Worm (Caenorhabditis elegans) whole organism, early embryonic: ENCODE measurements around the gene F20B10.3.
"Not testable (repeated sequence)": the region's sequence is repeated elsewhere in the genome, so short reads cannot be mapped to it uniquely, and the experiment has no call there.

Experiments used
- B0310.2 ChIP-seq: sonication (generic microtip); optimal IDR thresholded peaks from 2 replicates; lab custom pipeline; 2016; ENCODE audit warnings: mild to moderate bottlenecking, missing genetic modification characterization, missing compliant biosample characterization
- F13C5.2 ChIP-seq: sonication (generic microtip); optimal IDR thresholded peaks from 2 replicates; lab custom pipeline; 2017; ENCODE audit warnings: mild to moderate bottlenecking, missing genetic modification characterization, inconsistent platforms, missing compliant biosample characterization
- aly-1 ChIP-seq: sonication (generic microtip); optimal IDR thresholded peaks from 2 replicates; lab custom pipeline; 2016; ENCODE audit warnings: missing genetic modification characterization, missing compliant biosample characterization
- ama-1 ChIP-seq: fragments of 150-350 bp; optimal IDR thresholded peaks from 2 replicates; lab custom pipeline; 2014
- ceh-13 ChIP-seq: fragments of 200-800 bp; sonication (Bioruptor generic); optimal IDR thresholded peaks from 2 replicates; lab custom pipeline; 2018; ENCODE audit warnings: mild to moderate bottlenecking, missing genetic modification characterization, missing compliant biosample characterization
- ceh-36 ChIP-seq: sonication (generic microtip); optimal IDR thresholded peaks from 2 replicates; lab custom pipeline; 2016; ENCODE audit warnings: missing genetic modification characterization, inconsistent platforms, missing compliant biosample characterization
- ets-7 ChIP-seq: sonication (generic microtip); optimal IDR thresholded peaks from 2 replicates; lab custom pipeline; 2016; ENCODE audit warnings: missing genotype, missing genetic modification characterization, missing compliant biosample characterization
- flt-1 ChIP-seq: fragments of 200-800 bp; sonication (Bioruptor generic); IDR thresholded peaks from 2 replicates; pipeline ENCODE4 v1.3.6; 2022; ENCODE audit warnings: missing genetic modification characterization, missing compliant biosample characterization
- hmbx-1 ChIP-seq: sonication (generic microtip); optimal IDR thresholded peaks from 2 replicates; lab custom pipeline; 2016; ENCODE audit warnings: mild to moderate bottlenecking, missing genetic modification characterization, missing compliant biosample characterization
- hmg-4 ChIP-seq: fragments of 200-800 bp; sonication (Bioruptor generic); optimal IDR thresholded peaks from 2 replicates; lab custom pipeline; 2018; ENCODE audit warnings: mild to moderate bottlenecking, missing genetic modification characterization, missing compliant biosample characterization
- hnd-1 ChIP-seq: sonication (generic microtip); optimal IDR thresholded peaks from 2 replicates; lab custom pipeline; 2016; ENCODE audit warnings: missing genetic modification characterization, missing compliant biosample characterization
- pes-1 ChIP-seq: fragments of 200-800 bp; sonication (Bioruptor generic); IDR thresholded peaks from 2 replicates; pipeline ENCODE4 v1.3.6; 2022; ENCODE audit warnings: missing genetic modification reagents, missing genetic modification characterization, missing compliant biosample characterization
- scrt-1 ChIP-seq: fragments of 200-800 bp; sonication (Bioruptor generic); IDR thresholded peaks from 2 replicates; pipeline ENCODE4 v1.3.6; 2022; ENCODE audit warnings: missing genetic modification characterization, missing compliant biosample characterization
- sea-1 ChIP-seq: fragments of 200-800 bp; sonication (Bioruptor generic); conservative IDR thresholded peaks from 2 replicates; pipeline ENCODE4 v1.3.6; 2022; ENCODE audit warnings: missing genetic modification characterization, missing compliant biosample characterization
- tbx-11 ChIP-seq: fragments of 200-800 bp; sonication (Bioruptor generic); IDR thresholded peaks from 2 replicates; pipeline ENCODE4 v1.3.6; 2022; ENCODE audit warnings: missing genetic modification characterization, missing compliant biosample characterization
- tbx-37 ChIP-seq: fragments of 200-800 bp; sonication (Bioruptor generic); conservative IDR thresholded peaks from 2 replicates; pipeline ENCODE4 v1.3.6; 2022; ENCODE audit warnings: missing genetic modification reagents, missing genetic modification characterization, missing compliant biosample characterization
- tra-4 ChIP-seq: sonication (generic microtip); optimal IDR thresholded peaks from 2 replicates; lab custom pipeline; 2017; ENCODE audit warnings: missing genetic modification characterization, missing compliant biosample characterization

The F20B10.3 gene

DNA sequence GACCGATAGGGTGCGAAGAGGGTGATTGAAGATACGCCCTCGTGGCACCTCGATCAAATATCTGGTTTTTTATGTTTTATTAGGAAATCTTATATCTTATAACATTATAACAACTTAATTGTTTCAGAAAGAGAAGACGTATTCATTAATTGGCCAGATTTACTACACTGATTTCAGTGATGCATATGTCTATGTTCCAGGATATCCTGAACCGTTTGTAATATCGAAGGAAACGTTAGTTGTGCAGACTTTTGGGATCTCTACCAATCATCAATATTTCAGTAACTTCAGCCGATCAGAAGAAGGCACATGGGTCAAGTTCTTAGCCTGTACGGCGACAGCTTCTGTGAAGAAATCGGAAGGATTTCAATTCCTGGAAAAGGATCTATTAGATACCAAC, 7.6 kb upstream of the F20B10.3 start:
- TF ChIP-seq tra-4 (tag; lab: Kevin White, UChicago), result no peak
- no peak for TF ChIP-seq pes-1 (GFP tag; lab: Robert Waterston, UW)
- TF ChIP-seq tbx-37, result no peak
- TF ChIP-seq ceh-36, result no peak
- TF ChIP-seq ceh-13 (GFP tag; lab: Kevin White, UChicago), result no peak
- no peak for TF ChIP-seq hnd-1 (tag; lab: Kevin White, UChicago)
- TF ChIP-seq aly-1 (tag; lab: Kevin White, UChicago), result no peak
- no peak for TF ChIP-seq scrt-1 (GFP tag; lab: Robert Waterston, UW)
- no peak for TF ChIP-seq ets-7 (tag; lab: Kevin White, UChicago)
- no peak for TF ChIP-seq hmbx-1 (tag; lab: Kevin White, UChicago)
- TF ChIP-seq B0310.2 (tag; lab: Kevin White, UChicago), result no peak

DNA sequence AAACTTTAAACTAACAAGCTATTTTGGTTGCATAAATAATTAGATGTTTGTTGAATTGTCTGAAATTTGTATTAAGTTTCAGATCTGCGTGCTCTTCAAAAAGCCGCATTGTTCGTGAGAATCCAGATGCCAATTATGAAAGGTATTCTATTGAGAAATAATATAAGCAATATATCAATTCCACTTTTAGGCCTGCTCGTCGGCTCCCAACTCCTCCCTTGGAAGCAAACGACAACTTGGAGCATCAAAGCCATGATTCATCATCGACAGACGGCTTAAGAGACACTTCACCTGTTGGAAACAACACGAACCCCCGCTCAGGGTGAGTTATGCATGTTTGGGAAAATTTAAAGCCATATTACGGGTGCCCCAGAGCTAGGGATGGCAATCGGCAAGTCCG, 5.3 kb upstream of the F20B10.3 start:
- TF ChIP-seq tra-4 (tag; lab: Kevin White, UChicago), result no peak
- no peak for TF ChIP-seq sea-1 (GFP tag; lab: Robert Waterston, UW)

DNA sequence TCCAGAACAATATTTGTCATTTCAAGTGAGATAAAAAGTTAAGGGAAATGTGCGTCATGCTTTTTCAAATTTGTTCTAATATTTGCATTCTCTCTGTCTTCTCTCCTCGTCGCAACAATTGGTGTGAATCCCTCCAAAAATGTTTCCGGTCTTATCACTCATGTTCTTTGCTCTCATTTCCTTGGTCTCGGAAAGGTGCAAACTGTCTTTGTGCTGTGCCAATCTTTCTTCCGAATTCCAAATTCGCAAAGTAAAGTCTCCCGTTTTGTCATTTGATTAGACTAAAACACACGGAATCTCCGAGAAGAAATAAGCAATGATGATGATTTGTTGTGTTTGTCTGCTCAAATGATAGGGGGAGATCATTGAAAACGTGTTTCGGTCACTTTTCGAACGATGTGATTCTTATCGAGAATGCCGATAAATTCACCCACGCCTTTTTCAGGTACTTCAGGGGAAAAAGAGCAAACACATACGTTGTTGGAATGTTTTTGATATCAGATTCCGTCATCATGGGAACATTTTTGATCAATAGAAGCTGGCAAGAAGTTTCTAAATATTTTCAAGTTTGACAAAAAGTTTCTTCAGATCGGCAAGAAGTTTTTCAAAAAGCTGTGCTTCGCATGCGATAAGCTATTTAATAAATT, 2.5 kb upstream of the F20B10.3 start:
- no peak for TF ChIP-seq ceh-13 (GFP tag; lab: Kevin White, UChicago)
- TF ChIP-seq F13C5.2, result no peak

DNA sequence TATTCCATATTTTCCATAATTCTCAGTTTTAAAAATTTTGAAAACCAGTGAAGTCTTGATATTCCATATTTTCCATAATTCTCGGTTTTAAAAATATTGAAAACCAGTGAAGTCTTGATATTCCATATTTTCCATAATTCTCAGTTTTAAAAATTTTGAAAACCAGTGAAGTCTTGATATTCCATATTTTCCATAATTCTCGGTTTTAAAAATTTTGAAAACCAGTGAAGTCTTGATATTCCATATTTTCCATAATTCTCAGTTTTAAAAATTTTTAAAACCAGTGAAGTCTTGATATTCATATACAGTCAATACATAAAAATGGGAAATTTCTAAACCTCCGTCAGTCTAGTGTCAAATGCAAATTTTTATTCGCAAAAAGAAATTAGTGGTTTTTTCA, 2.4 kb downstream of the F20B10.3 start:
- peak; percentile 56; the same call in 1 of the 2 replicates for TF ChIP-seq flt-1

DNA sequence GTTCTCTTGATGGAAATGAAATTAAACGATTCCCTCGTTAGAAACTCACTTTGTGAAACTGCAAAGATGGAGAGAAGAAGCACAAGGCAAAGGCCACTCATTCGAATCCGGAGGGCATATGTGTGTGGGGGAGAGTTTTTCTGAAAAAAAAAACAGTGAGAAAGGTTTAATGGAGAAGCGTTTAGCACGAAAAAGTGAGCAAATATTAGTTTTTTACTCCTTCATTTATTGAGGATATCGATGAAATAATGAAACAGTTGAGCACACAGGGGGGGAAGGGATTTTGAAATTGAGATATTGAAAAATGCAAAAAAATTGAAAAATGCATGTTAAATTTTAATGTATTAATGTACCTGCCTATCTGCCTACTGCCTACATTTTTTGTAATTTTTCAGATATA, 10.2 kb downstream of the F20B10.3 start, which contains the start of gene nlr-1:
Gene nlr-1 (minus strand): TSS at position 101 of the 400 bp plus-strand sequence.
- not testable (repeated sequence) for TF ChIP-seq hnd-1 (tag; lab: Kevin White, UChicago); flt-1; ceh-36

DNA sequence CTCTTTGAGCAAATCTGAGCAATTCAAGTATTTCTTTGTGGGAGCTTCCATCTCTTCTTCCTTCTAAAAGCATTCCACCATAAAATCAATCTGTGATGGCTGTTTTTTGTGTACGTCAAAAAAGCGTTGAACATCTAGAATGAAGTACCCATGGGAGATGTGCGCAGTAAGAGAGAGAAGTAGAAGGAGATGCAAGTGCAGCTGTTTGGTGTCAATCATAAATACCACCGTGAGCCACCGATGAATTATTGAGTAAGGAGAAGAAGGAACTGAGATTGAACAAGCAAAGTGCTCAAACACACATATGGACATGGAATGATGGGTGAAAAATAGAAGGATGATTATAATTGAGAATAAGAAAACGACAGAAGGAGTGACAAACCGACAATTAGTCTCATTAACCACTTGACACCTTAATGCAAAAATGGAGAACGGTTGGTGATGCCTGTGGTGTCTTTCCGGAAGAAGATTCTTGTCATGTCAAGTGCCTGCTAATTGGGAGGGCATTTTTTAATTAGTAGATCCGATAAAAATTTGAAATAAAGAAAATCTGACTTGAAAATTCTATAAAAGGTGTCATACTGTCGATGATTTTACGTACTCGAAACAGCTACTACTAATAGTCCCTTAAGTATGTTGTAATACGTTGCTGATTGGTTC, 24.2 kb downstream of the F20B10.3 start:
- no peak for TF ChIP-seq tra-4 (tag; lab: Kevin White, UChicago)
- TF ChIP-seq aly-1 (tag; lab: Kevin White, UChicago), result no peak
- no peak for TF ChIP-seq ets-7 (tag; lab: Kevin White, UChicago)
- no peak for TF ChIP-seq hmg-4
- TF ChIP-seq pes-1 (GFP tag; lab: Robert Waterston, UW), result no peak
- no peak for TF ChIP-seq hmbx-1 (tag; lab: Kevin White, UChicago)
- no peak for TF ChIP-seq flt-1
- no peak for TF ChIP-seq hnd-1 (tag; lab: Kevin White, UChicago)
- no peak for TF ChIP-seq B0310.2 (tag; lab: Kevin White, UChicago)
- TF ChIP-seq ceh-13 (GFP tag; lab: Kevin White, UChicago), result no peak
- no peak for TF ChIP-seq tbx-37

DNA sequence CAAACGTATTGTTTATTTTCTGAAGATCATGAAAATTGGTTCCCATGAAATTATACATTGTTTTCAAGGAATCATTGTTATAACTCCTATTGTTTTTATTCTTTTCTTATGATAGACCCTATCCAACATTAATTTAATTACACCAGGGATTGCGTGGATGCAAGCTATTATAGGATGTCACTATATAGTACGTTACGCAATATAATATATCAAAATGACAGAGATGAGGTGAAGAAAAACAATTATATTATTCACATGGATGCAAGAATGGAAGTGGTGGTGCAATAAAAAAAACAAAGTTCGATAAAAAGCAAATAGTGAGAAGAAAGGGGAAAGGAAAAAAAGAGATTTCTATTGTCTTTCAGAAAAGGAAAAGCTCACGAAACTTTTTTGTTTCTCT, 25.3 kb downstream of the F20B10.3 start:
- TF ChIP-seq scrt-1 (GFP tag; lab: Robert Waterston, UW) (no peak), ets-7 (tag; lab: Kevin White, UChicago) (no peak), ceh-36 (no peak), tbx-37 (no peak), pes-1 (GFP tag; lab: Robert Waterston, UW) (no peak), hmbx-1 (tag; lab: Kevin White, UChicago) (no peak), ceh-13 (GFP tag; lab: Kevin White, UChicago) (no peak), aly-1 (tag; lab: Kevin White, UChicago) (no peak), F13C5.2 (no peak), ama-1 (lab: Kevin White, UChicago) (no peak), B0310.2 (tag; lab: Kevin White, UChicago) (no peak), tbx-11 (GFP tag; lab: Robert Waterston, UW) (no peak), flt-1 (no peak), hmg-4 (no peak), hnd-1 (tag; lab: Kevin White, UChicago) (no peak), tra-4 (tag; lab: Kevin White, UChicago) (no peak), sea-1 (GFP tag; lab: Robert Waterston, UW) (no peak)

DNA sequence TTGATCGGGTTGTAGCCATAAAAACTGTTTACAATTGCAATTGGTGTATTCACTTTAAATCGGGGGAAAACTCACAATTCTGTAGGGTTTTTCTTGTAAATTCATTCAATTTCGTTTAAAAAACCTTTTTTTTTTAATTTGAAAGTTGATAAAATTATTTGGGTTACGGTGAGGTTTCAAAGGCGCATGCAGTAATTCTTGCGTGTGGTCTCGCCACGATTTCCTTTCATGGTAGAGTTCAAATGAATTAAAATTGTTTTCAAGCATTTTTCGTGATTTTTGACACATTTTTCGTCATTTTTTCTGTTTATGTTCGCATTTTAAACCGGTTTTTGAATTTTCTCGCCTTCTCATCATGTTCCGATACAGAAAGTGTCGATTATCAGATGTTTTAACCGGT, 26.6 kb downstream of the F20B10.3 start:
- TF ChIP-seq tbx-11 (GFP tag; lab: Robert Waterston, UW), result no peak
- TF ChIP-seq hmbx-1 (tag; lab: Kevin White, UChicago), result no peak
- no peak for TF ChIP-seq F13C5.2
- no peak for TF ChIP-seq ets-7 (tag; lab: Kevin White, UChicago)
- no peak for TF ChIP-seq sea-1 (GFP tag; lab: Robert Waterston, UW)
- TF ChIP-seq aly-1 (tag; lab: Kevin White, UChicago), result no peak
- TF ChIP-seq scrt-1 (GFP tag; lab: Robert Waterston, UW), result no peak
- TF ChIP-seq ceh-13 (GFP tag; lab: Kevin White, UChicago), result no peak
- TF ChIP-seq pes-1 (GFP tag; lab: Robert Waterston, UW), result no peak
- TF ChIP-seq flt-1, result no peak
- no peak for TF ChIP-seq ceh-36
- TF ChIP-seq tra-4 (tag; lab: Kevin White, UChicago), result no peak
- no peak for TF ChIP-seq tbx-37
- no peak for TF ChIP-seq ama-1 (lab: Kevin White, UChicago)
- TF ChIP-seq hnd-1 (tag; lab: Kevin White, UChicago), result no peak
- no peak for TF ChIP-seq hmg-4
- no peak for TF ChIP-seq B0310.2 (tag; lab: Kevin White, UChicago)
